Worm (Caenorhabditis elegans): ENCODE results near the gene rnf-5.

DNA sequence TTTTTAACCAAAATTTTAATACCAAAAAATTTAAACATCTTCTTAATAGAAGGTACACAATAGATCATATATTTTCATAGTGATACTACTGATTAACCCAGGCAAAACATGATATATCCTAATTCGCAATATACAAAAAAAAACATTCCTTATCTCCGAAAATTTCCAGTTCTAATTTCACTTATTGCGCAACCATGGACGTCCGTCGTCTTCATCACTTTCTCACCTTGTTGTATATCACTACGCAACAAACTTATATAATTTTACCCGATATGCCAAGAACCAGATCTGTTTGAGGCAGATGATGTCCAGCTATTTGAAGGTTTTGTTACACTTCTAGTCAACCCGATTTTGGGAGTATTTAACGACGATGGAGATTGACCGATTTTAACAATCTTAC lies 21.2 kb upstream of the rnf-5 start, which contains the start of gene R74.2:
- TF ChIP-seq ztf-11 (tag; optimal IDR thresholded peaks at IDR 0.05) (no peak), zfp-3 (GFP tag; conservative IDR thresholded peaks at IDR 0.05) (no peak), nhr-237 (tag; optimal IDR thresholded peaks at IDR 0.05) (no peak), aha-1 (tag) (no peak), nhr-28 (tag; optimal IDR thresholded peaks at IDR 0.05) (no peak), nhr-11 (tag; optimal IDR thresholded peaks at IDR 0.05) (no peak), lir-3 (tag; optimal IDR thresholded peaks at IDR 0.05) (no peak)

Measured in whole organism, L4 larva.